Worm (Caenorhabditis elegans) whole organism, L2 larva: ENCODE results near the gene ZC449.5.

Source experiments
- Y55F3AM.14 ChIP-seq: fragments of 200-800 bp; sonication (Bioruptor generic); optimal IDR thresholded peaks from 2 replicates; lab custom pipeline; 2018; ENCODE audit warnings: mild to moderate bottlenecking, missing genetic modification characterization, missing compliant biosample characterization
- elt-3 ChIP-seq: sonication (generic microtip); optimal IDR thresholded peaks from 2 replicates; lab custom pipeline; 2017; ENCODE audit warnings: missing biosample characterization, missing genetic modification characterization
- lin-13 ChIP-seq: fragments of 150-350 bp; optimal IDR thresholded peaks from 2 replicates; lab custom pipeline; 2014; ENCODE audit warnings: missing biosample characterization, missing genetic modification reagents, missing genetic modification characterization
- lin-39 ChIP-seq: fragments of 150-350 bp; optimal IDR thresholded peaks from 2 replicates; lab custom pipeline; 2014; ENCODE audit warnings: missing biosample characterization, missing genetic modification reagents, missing genetic modification characterization
- mab-5 ChIP-seq: fragments of 150-350 bp; optimal IDR thresholded peaks from 2 replicates; lab custom pipeline; 2014; ENCODE audit warnings: missing biosample characterization, missing genetic modification characterization
- mdl-1 ChIP-seq, 2 experiments: fragments of 150-350 bp in 1 of 2; sonication (generic microtip) in 1 of 2; optimal IDR thresholded peaks; 2 replicates each; lab custom pipeline; 2017; ENCODE audit warnings: missing biosample characterization in 2 of 2, missing genetic modification characterization in 2 of 2
- nhr-10 ChIP-seq: sonication (generic microtip); optimal IDR thresholded peaks from 2 replicates; lab custom pipeline; 2017; ENCODE audit warnings: missing biosample characterization, missing genetic modification characterization
- nhr-12 ChIP-seq: fragments of 150-350 bp; optimal IDR thresholded peaks from 2 replicates; lab custom pipeline; 2014; ENCODE audit warnings: missing biosample characterization, missing genetic modification characterization
- nhr-6 ChIP-seq: fragments of 150-350 bp; optimal IDR thresholded peaks from 2 replicates; lab custom pipeline; 2014; ENCODE audit warnings: missing biosample characterization, missing genetic modification characterization
- skn-1 ChIP-seq: sonication (generic microtip); optimal IDR thresholded peaks from 2 replicates; lab custom pipeline; 2017; ENCODE audit warnings: missing biosample characterization, missing genetic modification characterization
- unc-62 ChIP-seq: fragments of 150-350 bp; optimal IDR thresholded peaks from 2 replicates; lab custom pipeline; 2014; ENCODE audit warnings: missing biosample characterization, missing genetic modification reagents, missing genetic modification characterization
- ztf-1 ChIP-seq: fragments of 200-800 bp; sonication (Bioruptor generic); conservative IDR thresholded peaks from 2 replicates; pipeline ENCODE4 v1.3.6; 2022; ENCODE audit warnings: missing genetic modification characterization, missing compliant biosample characterization

- TF ChIP-seq lin-39 (tag; lab: Kevin White, UChicago) (no peak), ztf-1 (GFP tag; lab: Robert Waterston, UW) (no peak), skn-1 (tag; lab: Kevin White, UChicago) (no peak), mdl-1 (tag; optimal IDR thresholded peaks at IDR 0.05; lab: Kevin White, UChicago) (no peak), nhr-12 (tag; lab: Kevin White, UChicago) (no peak), elt-3 (tag; lab: Kevin White, UChicago) (no peak), nhr-10 (tag; lab: Kevin White, UChicago) (no peak), nhr-6 (tag; lab: Kevin White, UChicago) (no peak), unc-62 (no peak), mab-5 (tag; lab: Kevin White, UChicago) (no peak), Y55F3AM.14 (GFP tag; lab: Kevin White, UChicago) (no peak), lin-13 (GFP tag; lab: Kevin White, UChicago) (no peak)
Observed at ce11 chrX:5031742-5032141, 5.8 kb downstream of the ZC449.5 start.
